Worm (Caenorhabditis elegans) whole organism, midembryonic: ENCODE measurements around the gene Y54E2A.10.

Experiments used
- T22C8.4 ChIP-seq: fragments of 200-800 bp; sonication (Bioruptor generic); IDR thresholded peaks from 2 replicates; pipeline ENCODE4 v1.3.6; 2022; ENCODE audit warnings: missing genetic modification characterization, missing compliant biosample characterization
- cog-1 ChIP-seq: sonication (generic microtip); optimal IDR thresholded peaks from 2 replicates; lab custom pipeline; 2016; ENCODE audit warnings: missing genetic modification characterization, missing compliant biosample characterization
- flt-1 ChIP-seq: fragments of 200-800 bp; sonication (Bioruptor generic); IDR thresholded peaks from 2 replicates; pipeline ENCODE4 v1.3.6; 2022; ENCODE audit warnings: missing genetic modification characterization, missing compliant biosample characterization
- klf-2 ChIP-seq: fragments of 200-800 bp; sonication (Bioruptor generic); conservative IDR thresholded peaks from 2 replicates; pipeline ENCODE4 v1.3.6; 2022; ENCODE audit warnings: missing genetic modification reagents, missing genetic modification characterization, missing compliant biosample characterization
- med-1 ChIP-seq: sonication (generic microtip); optimal IDR thresholded peaks from 2 replicates; lab custom pipeline; 2017; ENCODE audit warnings: missing genetic modification characterization, mild to moderate bottlenecking, missing compliant biosample characterization, antibody characterized with exemption, missing genetic modification reagents; ENCODE audit not compliant: insufficient read depth
- ref-1 ChIP-seq: fragments of 200-800 bp; sonication (Bioruptor generic); conservative IDR thresholded peaks from 2 replicates; pipeline ENCODE4 v1.3.6; 2022; ENCODE audit warnings: missing genetic modification reagents, missing genetic modification characterization, missing compliant biosample characterization
- tab-1 ChIP-seq: fragments of 200-800 bp; sonication (Bioruptor generic); IDR thresholded peaks from 2 replicates; pipeline ENCODE4 v1.3.6; 2022; ENCODE audit warnings: missing genetic modification characterization, missing compliant biosample characterization
- ztf-23 ChIP-seq: fragments of 200-800 bp; sonication (Bioruptor generic); IDR thresholded peaks from 2 replicates; pipeline ENCODE4 v1.3.6; 2022; ENCODE audit warnings: missing genetic modification reagents, missing genetic modification characterization, missing compliant biosample characterization
- ztf-29 ChIP-seq: fragments of 200-800 bp; sonication (Bioruptor generic); IDR thresholded peaks from 2 replicates; pipeline ENCODE4 v1.3.6; 2022; ENCODE audit warnings: missing genetic modification reagents, missing genetic modification characterization, missing compliant biosample characterization

The Y54E2A.10 gene

ce11 chrII:14814894-14815568, 24.2 kb downstream of the Y54E2A.10 start, which contains the start of gene W01D2.1:
Gene W01D2.1 (plus strand): TSS chrII:14815518.
- TF ChIP-seq ztf-29 (GFP tag; lab: Robert Waterston, UW) (no peak), cog-1 (no peak), ztf-23 (no peak), med-1 (GFP tag; lab: Kevin White, UChicago) (no peak), tab-1 (no peak), flt-1 (GFP tag; lab: Robert Waterston, UW) (no peak), T22C8.4 (GFP tag; lab: Robert Waterston, UW) (no peak), ref-1 (GFP tag; lab: Robert Waterston, UW) (no peak), klf-2 (GFP tag; lab: Robert Waterston, UW) (no peak)

- TF ChIP-seq T22C8.4 (GFP tag; lab: Robert Waterston, UW): no peak
- TF ChIP-seq ztf-23: no peak
- no peak for TF ChIP-seq cog-1
- TF ChIP-seq med-1 (GFP tag; lab: Kevin White, UChicago): no peak
- no peak for TF ChIP-seq flt-1 (GFP tag; lab: Robert Waterston, UW)
- TF ChIP-seq ztf-29 (GFP tag; lab: Robert Waterston, UW): no peak
- TF ChIP-seq tab-1: no peak
- TF ChIP-seq ref-1 (GFP tag; lab: Robert Waterston, UW): no peak
- no peak for TF ChIP-seq klf-2 (GFP tag; lab: Robert Waterston, UW)
Observed at ce11 chrII:14816086-14816485, 25.2 kb downstream of the Y54E2A.10 start.

ce11 chrII:14818376-14818775, 27.5 kb downstream of the Y54E2A.10 start, which contains the start of gene nhr-61:
Gene nhr-61 (minus strand): TSS chrII:14818543.
- TF ChIP-seq tab-1: no peak
- no peak for TF ChIP-seq ref-1 (GFP tag; lab: Robert Waterston, UW)
- no peak for TF ChIP-seq flt-1 (GFP tag; lab: Robert Waterston, UW)
- no peak for TF ChIP-seq klf-2 (GFP tag; lab: Robert Waterston, UW)

- peak; percentile 28; the same call in 1 of the 2 replicates for TF ChIP-seq ztf-29 (GFP tag; lab: Robert Waterston, UW)
- TF ChIP-seq ztf-23: no peak
- TF ChIP-seq flt-1 (GFP tag; lab: Robert Waterston, UW): 0 out of 2 replicates have a peak, but pooled peaks have one; percentile 36
- TF ChIP-seq cog-1: no peak
- no peak for TF ChIP-seq ref-1 (GFP tag; lab: Robert Waterston, UW)
- TF ChIP-seq med-1 (GFP tag; lab: Kevin White, UChicago): no peak
- no peak for TF ChIP-seq klf-2 (GFP tag; lab: Robert Waterston, UW)
Observed at ce11 chrII:14819258-14819985, 28.6 kb downstream of the Y54E2A.10 start.

- no peak for TF ChIP-seq ref-1 (GFP tag; lab: Robert Waterston, UW)
- TF ChIP-seq tab-1: no peak
- no peak for TF ChIP-seq klf-2 (GFP tag; lab: Robert Waterston, UW)
- no peak for TF ChIP-seq flt-1 (GFP tag; lab: Robert Waterston, UW)
- no peak for TF ChIP-seq med-1 (GFP tag; lab: Kevin White, UChicago)
- TF ChIP-seq T22C8.4 (GFP tag; lab: Robert Waterston, UW): no peak
- no peak for TF ChIP-seq ztf-29 (GFP tag; lab: Robert Waterston, UW)
- TF ChIP-seq cog-1: no peak
- no peak for TF ChIP-seq ztf-23
Observed at ce11 chrII:14820460-14820859, 29.6 kb downstream of the Y54E2A.10 start.

- TF ChIP-seq ref-1 (GFP tag; lab: Robert Waterston, UW): no peak
- TF ChIP-seq klf-2 (GFP tag; lab: Robert Waterston, UW): no peak
- TF ChIP-seq T22C8.4 (GFP tag; lab: Robert Waterston, UW): no peak
- no peak for TF ChIP-seq ztf-29 (GFP tag; lab: Robert Waterston, UW)
- TF ChIP-seq flt-1 (GFP tag; lab: Robert Waterston, UW): no peak
- TF ChIP-seq cog-1: peak; percentile 70
Observed at ce11 chrII:14822419-14822818, 31.6 kb downstream of the Y54E2A.10 start.

ce11 chrII:14825413-14825812, 34.6 kb downstream of the Y54E2A.10 start:
- TF ChIP-seq ztf-29 (GFP tag; lab: Robert Waterston, UW) (no peak), T22C8.4 (GFP tag; lab: Robert Waterston, UW) (no peak), ref-1 (GFP tag; lab: Robert Waterston, UW) (no peak), med-1 (GFP tag; lab: Kevin White, UChicago) (no peak), flt-1 (GFP tag; lab: Robert Waterston, UW) (no peak), cog-1 (no peak), ztf-23 (no peak), tab-1 (no peak), klf-2 (GFP tag; lab: Robert Waterston, UW) (no peak)

- TF ChIP-seq ref-1 (GFP tag; lab: Robert Waterston, UW): no peak
- TF ChIP-seq ztf-29 (GFP tag; lab: Robert Waterston, UW): no peak
- TF ChIP-seq med-1 (GFP tag; lab: Kevin White, UChicago): no peak
- no peak for TF ChIP-seq klf-2 (GFP tag; lab: Robert Waterston, UW)
- TF ChIP-seq flt-1 (GFP tag; lab: Robert Waterston, UW): no peak
Observed at ce11 chrII:14832055-14832454, 41.2 kb downstream of the Y54E2A.10 start.

- no peak for TF ChIP-seq tab-1
- TF ChIP-seq flt-1 (GFP tag; lab: Robert Waterston, UW): no peak
- TF ChIP-seq ztf-23: no peak
- TF ChIP-seq med-1 (GFP tag; lab: Kevin White, UChicago): no peak
- TF ChIP-seq T22C8.4 (GFP tag; lab: Robert Waterston, UW): no peak
- TF ChIP-seq ref-1 (GFP tag; lab: Robert Waterston, UW): no peak
- TF ChIP-seq klf-2 (GFP tag; lab: Robert Waterston, UW): no peak
- no peak for TF ChIP-seq ztf-29 (GFP tag; lab: Robert Waterston, UW)
- TF ChIP-seq cog-1: no peak
Observed at ce11 chrII:14838596-14839215, 47.9 kb downstream of the Y54E2A.10 start.
